Fruit fly (Drosophila melanogaster) whole organism, embryonic: Measurements from ENCODE around the gene Mpcp2.
A peak's percentile ranks its signal among the peaks of the same experiment; 100 is the strongest.

ENCODE experiments used
- Bteb2 ChIP-seq: fragments of 200-800 bp; sonication (Bioruptor generic); optimal IDR thresholded peaks from 2 replicates; lab custom pipeline; 2016; ENCODE audit warnings: missing biosample characterization, missing genetic modification characterization
- CG12071 ChIP-seq: fragments of 200-800 bp; sonication (Bioruptor generic); optimal IDR thresholded peaks from 3 replicates; lab custom pipeline; 2018; ENCODE audit warnings: missing biosample characterization, mild to moderate bottlenecking, missing genetic modification characterization
- CG13287 ChIP-seq: fragments of 200-800 bp; sonication (Bioruptor generic); IDR thresholded peaks from 2 replicates; pipeline ENCODE4 v1.3.6; 2022; ENCODE audit warnings: missing biosample characterization, missing genetic modification characterization; ENCODE audit not compliant: partially characterized antibody
- CG15479 ChIP-seq: fragments of 200-800 bp; sonication (Bioruptor generic); optimal IDR thresholded peaks from 3 replicates; lab custom pipeline; 2019; ENCODE audit warnings: missing biosample characterization, mild to moderate bottlenecking, missing genetic modification characterization, moderate library complexity
- CG15601 ChIP-seq: fragments of 200-800 bp; sonication (Bioruptor generic); optimal IDR thresholded peaks from 3 replicates; lab custom pipeline; 2019; ENCODE audit warnings: missing biosample characterization, mild to moderate bottlenecking, missing genetic modification characterization, moderate library complexity
- CG17359 ChIP-seq: fragments of 200-800 bp; sonication (Bioruptor generic); optimal IDR thresholded peaks from 3 replicates; lab custom pipeline; 2018; ENCODE audit warnings: missing biosample characterization, mild to moderate bottlenecking, missing genetic modification characterization, moderate library complexity
- CG17802 ChIP-seq: fragments of 200-800 bp; sonication (Bioruptor generic); optimal IDR thresholded peaks from 2 replicates; lab custom pipeline; 2018; ENCODE audit warnings: missing biosample characterization, mild to moderate bottlenecking, missing genetic modification characterization, moderate library complexity
- CG32772 ChIP-seq: fragments of 200-800 bp; sonication (Bioruptor generic); IDR thresholded peaks from 2 replicates; pipeline ENCODE4 v1.3.6; 2022; ENCODE audit warnings: missing biosample characterization, missing genetic modification characterization
- CG3847 ChIP-seq: fragments of 200-800 bp; sonication (Bioruptor generic); IDR thresholded peaks from 2 replicates; pipeline ENCODE4 v1.3.6; 2022; ENCODE audit warnings: missing biosample characterization, missing genetic modification characterization
- CG42726 ChIP-seq: fragments of 200-800 bp; sonication (Bioruptor generic); IDR thresholded peaks from 2 replicates; pipeline ENCODE4 v1.3.6; 2022; ENCODE audit warnings: missing biosample characterization, missing genetic modification characterization; ENCODE audit not compliant: partially characterized antibody
- CG6254 ChIP-seq: fragments of 200-800 bp; sonication (Bioruptor generic); optimal IDR thresholded peaks from 3 replicates; lab custom pipeline; 2017; ENCODE audit warnings: mild to moderate bottlenecking, missing biosample characterization, missing genetic modification reagents, missing genetic modification characterization
- CG7271 ChIP-seq: fragments of 200-800 bp; sonication (Bioruptor generic); optimal IDR thresholded peaks from 2 replicates; lab custom pipeline; 2018; ENCODE audit warnings: missing biosample characterization, mild to moderate bottlenecking, missing genetic modification characterization, moderate library complexity
- CG7745 ChIP-seq: fragments of 200-800 bp; sonication (Bioruptor generic); optimal IDR thresholded peaks from 2 replicates; lab custom pipeline; 2018; ENCODE audit warnings: missing biosample characterization, mild to moderate bottlenecking, missing genetic modification characterization, moderate library complexity
- CG7928 ChIP-seq: fragments of 200-800 bp; sonication (Bioruptor generic); optimal IDR thresholded peaks from 2 replicates; lab custom pipeline; 2017; ENCODE audit warnings: missing biosample characterization, mild to moderate bottlenecking, missing genetic modification characterization
- CG7987 ChIP-seq: fragments of 200-800 bp; sonication (Bioruptor generic); optimal IDR thresholded peaks from 2 replicates; lab custom pipeline; 2018; ENCODE audit warnings: missing biosample characterization, mild to moderate bottlenecking, missing genetic modification characterization, moderate library complexity
- Doc3 ChIP-seq: fragments of 200-800 bp; sonication (Bioruptor generic); IDR thresholded peaks from 3 replicates; pipeline ENCODE4 v1.3.6; 2022; ENCODE audit warnings: missing biosample characterization, missing genetic modification characterization; ENCODE audit not compliant: partially characterized antibody
- Gsc ChIP-seq: fragments of 200-800 bp; sonication (Bioruptor generic); IDR thresholded peaks from 2 replicates; pipeline ENCODE4 v1.3.6; 2022; ENCODE audit warnings: missing biosample characterization, missing genetic modification characterization
- HHEX ChIP-seq: fragments of 200-800 bp; sonication (Bioruptor generic); optimal IDR thresholded peaks from 3 replicates; lab custom pipeline; 2017; ENCODE audit warnings: missing biosample characterization, mild to moderate bottlenecking, missing genetic modification characterization, missing genetic modification reagents
- Hmx ChIP-seq: fragments of 200-800 bp; sonication (Bioruptor generic); optimal IDR thresholded peaks from 2 replicates; lab custom pipeline; 2016; ENCODE audit warnings: missing biosample characterization, missing genetic modification characterization
- Lim3 ChIP-seq: fragments of 200-800 bp; sonication (Bioruptor generic); IDR thresholded peaks from 2 replicates; pipeline ENCODE4 v1.3.6; 2022; ENCODE audit warnings: missing biosample characterization, missing genetic modification characterization
- MESR4 ChIP-seq: fragments of 200-800 bp; sonication (Bioruptor generic); optimal IDR thresholded peaks from 2 replicates; lab custom pipeline; 2018; ENCODE audit warnings: missing biosample characterization, mild to moderate bottlenecking, missing genetic modification characterization, moderate library complexity
- Sox102F ChIP-seq: fragments of 200-800 bp; sonication (Bioruptor generic); optimal IDR thresholded peaks from 2 replicates; lab custom pipeline; 2018; ENCODE audit warnings: missing biosample characterization, mild to moderate bottlenecking, missing genetic modification characterization, moderate library complexity
- Sry-β ChIP-seq: fragments of 200-800 bp; sonication (Bioruptor generic); optimal IDR thresholded peaks from 2 replicates; lab custom pipeline; 2018; ENCODE audit warnings: missing biosample characterization, mild to moderate bottlenecking, missing genetic modification characterization, moderate library complexity
- Taf1 ChIP-seq: fragments of 200-800 bp; sonication (Bioruptor generic); IDR thresholded peaks from 2 replicates; pipeline ENCODE4 v1.3.6; 2022; ENCODE audit warnings: missing biosample characterization, missing genetic modification characterization
- ac ChIP-seq: fragments of 200-800 bp; sonication (Bioruptor generic); optimal IDR thresholded peaks from 3 replicates; lab custom pipeline; 2017; ENCODE audit warnings: missing biosample characterization, mild to moderate bottlenecking, missing genetic modification characterization
- bab2 ChIP-seq: fragments of 200-800 bp; sonication (Bioruptor generic); optimal IDR thresholded peaks from 2 replicates; lab custom pipeline; 2016; ENCODE audit warnings: missing biosample characterization, missing genetic modification characterization
- bowl ChIP-seq: fragments of 200-800 bp; sonication (Bioruptor generic); IDR thresholded peaks from 2 replicates; pipeline ENCODE4 v1.3.6; 2022; ENCODE audit warnings: missing biosample characterization, missing genetic modification characterization
- dati ChIP-seq: fragments of 200-800 bp; sonication (Bioruptor generic); IDR thresholded peaks from 2 replicates; pipeline ENCODE4 v1.3.6; 2022; ENCODE audit warnings: missing biosample characterization, missing genetic modification characterization
- dmrt11E ChIP-seq: fragments of 200-800 bp; sonication (Bioruptor generic); optimal IDR thresholded peaks from 3 replicates; lab custom pipeline; 2018; ENCODE audit warnings: missing biosample characterization, mild to moderate bottlenecking, missing genetic modification characterization, moderate library complexity
- esg ChIP-seq: fragments of 200-800 bp; sonication (Bioruptor generic); conservative IDR thresholded peaks from 2 replicates; pipeline ENCODE4 v1.3.6; 2022; ENCODE audit warnings: missing biosample characterization, missing genetic modification characterization
- eve ChIP-seq, 2 experiments: fragments of >200 bp; optimal IDR thresholded peaks; 2 replicates each; lab custom pipeline; 2017; ENCODE audit warnings: missing biosample characterization in 2 of 2, missing genetic modification characterization in 2 of 2
- gce ChIP-seq: fragments of 200-800 bp; sonication (Bioruptor generic); IDR thresholded peaks from 3 replicates; pipeline ENCODE4 v1.3.6; 2022; ENCODE audit warnings: missing biosample characterization, missing genetic modification characterization
- gfzf ChIP-seq: fragments of 200-800 bp; sonication (Bioruptor generic); optimal IDR thresholded peaks from 2 replicates; lab custom pipeline; 2016; ENCODE audit warnings: missing biosample characterization, mild to moderate bottlenecking, missing genetic modification characterization, moderate library complexity
- h ChIP-seq: fragments of >200 bp; optimal IDR thresholded peaks from 2 replicates; lab custom pipeline; 2017
- kah ChIP-seq: fragments of 200-800 bp; sonication (Bioruptor generic); optimal IDR thresholded peaks from 2 replicates; lab custom pipeline; 2018; ENCODE audit warnings: missing biosample characterization, mild to moderate bottlenecking, missing genetic modification characterization
- knrl ChIP-seq: fragments of 200-800 bp; sonication (Bioruptor generic); IDR thresholded peaks from 3 replicates; pipeline ENCODE4 v1.3.6; 2022; ENCODE audit warnings: missing biosample characterization, missing genetic modification characterization; ENCODE audit not compliant: partially characterized antibody
- lola ChIP-seq, 3 experiments: fragments of >200 bp in 2 of 3; fragments of 200-800 bp in 1 of 3; sonication (Bioruptor generic) in 1 of 3; optimal IDR thresholded peaks; 2 replicates each; lab custom pipeline; 2017 to 2019; ENCODE audit warnings: missing biosample characterization in 3 of 3, missing genetic modification characterization in 3 of 3, mild to moderate bottlenecking in 1 of 3, moderate library complexity in 1 of 3
- otp ChIP-seq: fragments of 200-800 bp; sonication (Bioruptor generic); IDR thresholded peaks from 3 replicates; pipeline ENCODE4, ENCODE4 v1.3.6; 2022; ENCODE audit warnings: missing biosample characterization, missing genetic modification characterization
- phol ChIP-seq: fragments of 200-800 bp; sonication (Bioruptor generic); optimal IDR thresholded peaks from 3 replicates; lab custom pipeline; 2018; ENCODE audit warnings: missing biosample characterization, mild to moderate bottlenecking, missing genetic modification characterization, moderate library complexity
- ro ChIP-seq: fragments of 200-800 bp; sonication (Bioruptor generic); IDR thresholded peaks from 2 replicates; pipeline ENCODE4 v1.3.6; 2022; ENCODE audit warnings: missing biosample characterization, missing genetic modification characterization
- seq ChIP-seq: fragments of 200-800 bp; sonication (Bioruptor generic); IDR thresholded peaks from 2 replicates; pipeline ENCODE4 v1.3.6; 2022; ENCODE audit warnings: missing biosample characterization, missing genetic modification characterization
- sima ChIP-seq: fragments of 200-800 bp; sonication (Bioruptor generic); optimal IDR thresholded peaks from 2 replicates; lab custom pipeline; 2016; ENCODE audit warnings: missing biosample characterization, missing genetic modification characterization
- slbo ChIP-seq: fragments of 200-800 bp; sonication (Bioruptor generic); IDR thresholded peaks from 2 replicates; pipeline ENCODE4 v1.3.6; 2022; ENCODE audit warnings: missing biosample characterization, missing genetic modification characterization
- slou ChIP-seq: fragments of 200-800 bp; sonication (Bioruptor generic); optimal IDR thresholded peaks from 3 replicates; lab custom pipeline; 2016; ENCODE audit warnings: missing biosample characterization, missing genetic modification characterization
- tup ChIP-seq: fragments of 200-800 bp; sonication (Bioruptor generic); optimal IDR thresholded peaks from 2 replicates; lab custom pipeline; 2016; ENCODE audit warnings: missing biosample characterization, mild to moderate bottlenecking, missing genetic modification characterization, moderate library complexity
- unpg ChIP-seq: fragments of 200-800 bp; sonication (Bioruptor generic); optimal IDR thresholded peaks from 3 replicates; lab custom pipeline; 2018; ENCODE audit warnings: missing biosample characterization, mild to moderate bottlenecking, missing genetic modification characterization, moderate library complexity
- usp ChIP-seq: fragments of >200 bp; optimal IDR thresholded peaks from 2 replicates; lab custom pipeline; 2017; ENCODE audit warnings: missing biosample characterization, missing genetic modification characterization
- vfl ChIP-seq: fragments of 200-800 bp; sonication (Bioruptor generic); optimal IDR thresholded peaks from 2 replicates; lab custom pipeline; 2016; ENCODE audit warnings: missing biosample characterization, missing genetic modification characterization
- zen ChIP-seq: fragments of 200-800 bp; sonication (Bioruptor generic); optimal IDR thresholded peaks from 3 replicates; lab custom pipeline; 2018; ENCODE audit warnings: missing biosample characterization, mild to moderate bottlenecking, missing genetic modification characterization, moderate library complexity

Mpcp2 gene

dm6 chr3L:14550839-14551415 lies 13.5 kb downstream of the Mpcp2 start, which contains the start of gene Gbs-70E (continued):
- TF ChIP-seq vfl (GFP tag; lab: Kevin White, UChicago) (peak; percentile 81), CG15479 (GFP tag; lab: Kevin White, UChicago) (peak; percentile 44), zen (tag; lab: Kevin White, UChicago) (peak; percentile 88), phol (tag; lab: Kevin White, UChicago) (peak; percentile 91), ac (GFP tag; lab: Kevin White, UChicago) (peak; percentile 64), lola (GFP tag; optimal IDR thresholded peaks at IDR 0.05; lab: Kevin White, UChicago) (peak in 1 of 3 experiments; percentile 92), CG7987 (GFP tag; lab: Kevin White, UChicago) (peak; percentile 87), CG6254 (GFP tag; lab: Kevin White, UChicago) (peak; percentile 76), ro (GFP tag; lab: Robert Waterston, UW) (peak; percentile 70; the same call in 1 of the 2 replicates), sima (GFP tag; lab: Kevin White, UChicago) (peak; percentile 77), CG13287 (peak; percentile 62; the same call in 1 of the 2 replicates), eve (GFP tag; optimal IDR thresholded peaks at IDR 0.05; lab: Kevin White, UChicago) (peak in 1 of 2 experiments; percentile 97), bab2 (GFP tag; lab: Kevin White, UChicago) (peak; percentile 93), CG15601 (tag; lab: Kevin White, UChicago) (peak; percentile 90), HHEX (GFP tag; lab: Kevin White, UChicago) (peak; percentile 88), Sry-β (GFP tag; lab: Kevin White, UChicago) (no peak), gfzf (GFP tag; lab: Kevin White, UChicago) (no peak), CG42726 (GFP tag; lab: Robert Waterston, UW) (no peak; the same call in 1 of the 2 replicates), MESR4 (peak; percentile 13), CG12071 (GFP tag; lab: Kevin White, UChicago) (peak; percentile 71), Bteb2 (peak; percentile 88), slbo (peak; percentile 90), dati (GFP tag; lab: Robert Waterston, UW) (peak; percentile 51; the same call in 1 of the 2 replicates), Sox102F (GFP tag; lab: Kevin White, UChicago) (peak; percentile 92), Lim3 (GFP tag; lab: Robert Waterston, UW) (0 out of 2 replicates have a peak, but pooled peaks have one; percentile 52), knrl (GFP tag; lab: Robert Waterston, UW) (no peak; the same call in 2 of the 3 replicates), usp (no peak), CG17359 (tag; lab: Kevin White, UChicago) (peak; percentile 91), slou (GFP tag; lab: Kevin White, UChicago) (peak; percentile 80), kah (peak; percentile 82), CG7271 (tag; lab: Kevin White, UChicago) (peak; percentile 75), seq (GFP tag; lab: Robert Waterston, UW) (peak; percentile 94), Taf1 (GFP tag; lab: Robert Waterston, UW) (peak; percentile 85), bowl (GFP tag; lab: Robert Waterston, UW) (peak; percentile 73; the same call in 1 of the 2 replicates), tup (GFP tag; lab: Kevin White, UChicago) (peak; percentile 27), Hmx (GFP tag; lab: Kevin White, UChicago) (peak; percentile 70), Gsc (GFP tag; lab: Robert Waterston, UW) (no peak), otp (GFP tag; lab: Robert Waterston, UW) (peak; percentile 77), CG17802 (tag; lab: Kevin White, UChicago) (peak; percentile 17), CG7745 (tag; lab: Kevin White, UChicago) (peak; percentile 61), h (lab: Kevin White, UChicago) (no peak), gce (0 out of 3 replicates have a peak, but pooled peaks have one; percentile 69), dmrt11E (peak; percentile 92), CG7928 (GFP tag; lab: Kevin White, UChicago) (peak; percentile 52), esg (GFP tag; lab: Robert Waterston, UW) (peak; percentile 89), CG32772 (GFP tag; lab: Robert Waterston, UW) (peak; percentile 83), CG3847 (GFP tag; lab: Robert Waterston, UW) (peak; percentile 90), unpg (peak; percentile 94), Doc3 (GFP tag; lab: Robert Waterston, UW) (no peak)
